Worm (Caenorhabditis elegans) whole organism, L2 larva: Measurements from ENCODE around the gene ssp-36.
A peak's percentile ranks its signal among the peaks of the same experiment; 100 is the strongest.

ENCODE experiments used
- C34F6.9 ChIP-seq: fragments of 150-350 bp; optimal IDR thresholded peaks from 2 replicates; lab custom pipeline; 2014; ENCODE audit warnings: missing biosample characterization, missing genetic modification characterization
- F13H6.1 ChIP-seq: sonication (generic microtip); optimal IDR thresholded peaks from 2 replicates; lab custom pipeline; 2016; ENCODE audit warnings: missing genetic modification characterization, missing compliant biosample characterization
- R02D3.7 ChIP-seq: fragments of 150-350 bp; optimal IDR thresholded peaks from 2 replicates; lab custom pipeline; 2014; ENCODE audit warnings: missing biosample characterization, missing genetic modification characterization
- Y55F3AM.14 ChIP-seq: fragments of 200-800 bp; sonication (Bioruptor generic); optimal IDR thresholded peaks from 2 replicates; lab custom pipeline; 2018; ENCODE audit warnings: mild to moderate bottlenecking, missing genetic modification characterization, missing compliant biosample characterization
- ZK546.5 ChIP-seq: sonication (generic microtip); optimal IDR thresholded peaks from 2 replicates; lab custom pipeline; 2017; ENCODE audit warnings: missing biosample characterization, missing genetic modification characterization
- aly-2 ChIP-seq: fragments of 150-350 bp; optimal IDR thresholded peaks from 2 replicates; lab custom pipeline; 2014; ENCODE audit warnings: missing biosample characterization, missing genetic modification characterization
- ama-1 ChIP-seq: fragments of 150-350 bp; optimal IDR thresholded peaks from 2 replicates; lab custom pipeline; 2018; ENCODE audit warnings: inconsistent platforms
- blmp-1 ChIP-seq: sonication (generic microtip); optimal IDR thresholded peaks from 2 replicates; lab custom pipeline; 2017; ENCODE audit warnings: missing genetic modification characterization, mild to moderate bottlenecking, missing compliant biosample characterization, antibody characterized with exemption, moderate library complexity; ENCODE audit not compliant: insufficient read depth
- ceh-16 ChIP-seq: fragments of 150-350 bp; optimal IDR thresholded peaks from 2 replicates; lab custom pipeline; 2014; ENCODE audit warnings: missing biosample characterization, missing genetic modification characterization
- ceh-82 ChIP-seq: fragments of 150-350 bp; optimal IDR thresholded peaks from 2 replicates; lab custom pipeline; 2014; ENCODE audit warnings: missing biosample characterization, missing genetic modification characterization
- crh-2 ChIP-seq: sonication (generic microtip); optimal IDR thresholded peaks from 2 replicates; lab custom pipeline; 2017; ENCODE audit warnings: missing biosample characterization, missing genetic modification characterization
- egl-27 ChIP-seq: sonication (generic microtip); optimal IDR thresholded peaks from 3 replicates; lab custom pipeline; 2017; ENCODE audit warnings: missing biosample characterization, missing genetic modification reagents, missing genetic modification characterization
- elt-1 ChIP-seq: fragments of 150-350 bp; optimal IDR thresholded peaks from 2 replicates; lab custom pipeline; 2014; ENCODE audit warnings: missing biosample characterization, missing genetic modification characterization
- elt-3 ChIP-seq: sonication (generic microtip); optimal IDR thresholded peaks from 2 replicates; lab custom pipeline; 2017; ENCODE audit warnings: missing biosample characterization, missing genetic modification characterization
- fos-1 ChIP-seq: fragments of 150-350 bp; optimal IDR thresholded peaks from 2 replicates; lab custom pipeline; 2014; ENCODE audit warnings: missing biosample characterization, missing genetic modification characterization
- gmeb-1 ChIP-seq: fragments of 150-350 bp; optimal IDR thresholded peaks from 2 replicates; lab custom pipeline; 2014; ENCODE audit warnings: missing biosample characterization, missing genetic modification characterization
- lin-11 ChIP-seq: fragments of 150-350 bp; sonication (generic microtip); optimal IDR thresholded peaks from 2 replicates; lab custom pipeline; 2014; ENCODE audit warnings: missing biosample characterization, missing genetic modification characterization, inconsistent platforms, mixed read lengths
- lin-13 ChIP-seq: fragments of 150-350 bp; optimal IDR thresholded peaks from 2 replicates; lab custom pipeline; 2014; ENCODE audit warnings: missing biosample characterization, missing genetic modification reagents, missing genetic modification characterization
- lin-39 ChIP-seq: fragments of 150-350 bp; optimal IDR thresholded peaks from 2 replicates; lab custom pipeline; 2014; ENCODE audit warnings: missing biosample characterization, missing genetic modification reagents, missing genetic modification characterization
- lsy-2 ChIP-seq, 2 experiments: fragments of 150-350 bp in 1 of 2; sonication (generic microtip) in 1 of 2; optimal IDR thresholded peaks; 2 replicates each; lab custom pipeline; 2014 to 2017; ENCODE audit warnings: missing biosample characterization in 2 of 2, missing genetic modification characterization in 2 of 2
- mab-5 ChIP-seq: fragments of 150-350 bp; optimal IDR thresholded peaks from 2 replicates; lab custom pipeline; 2014; ENCODE audit warnings: missing biosample characterization, missing genetic modification characterization
- mbf-1 ChIP-seq: sonication (generic microtip); optimal IDR thresholded peaks from 2 replicates; lab custom pipeline; 2017; ENCODE audit warnings: missing biosample characterization, missing genetic modification characterization
- nhr-10 ChIP-seq: sonication (generic microtip); optimal IDR thresholded peaks from 2 replicates; lab custom pipeline; 2017; ENCODE audit warnings: missing biosample characterization, missing genetic modification characterization
- nhr-11 ChIP-seq: fragments of 150-350 bp; optimal IDR thresholded peaks from 2 replicates; lab custom pipeline; 2014; ENCODE audit warnings: missing biosample characterization, missing genetic modification characterization
- nhr-12 ChIP-seq: fragments of 150-350 bp; optimal IDR thresholded peaks from 2 replicates; lab custom pipeline; 2014; ENCODE audit warnings: missing biosample characterization, missing genetic modification characterization
- nhr-129 ChIP-seq: fragments of 150-350 bp; optimal IDR thresholded peaks from 2 replicates; lab custom pipeline; 2014; ENCODE audit warnings: missing biosample characterization, missing genetic modification characterization
- nhr-237 ChIP-seq: fragments of 150-350 bp; optimal IDR thresholded peaks from 2 replicates; lab custom pipeline; 2014; ENCODE audit warnings: missing biosample characterization, missing genetic modification characterization
- nhr-77 ChIP-seq: fragments of 150-350 bp; optimal IDR thresholded peaks from 2 replicates; lab custom pipeline; 2014; ENCODE audit warnings: missing biosample characterization, missing genetic modification characterization
- peb-1 ChIP-seq: fragments of 150-350 bp; optimal IDR thresholded peaks from 2 replicates; lab custom pipeline; 2014; ENCODE audit warnings: missing biosample characterization, missing genetic modification characterization
- sem-4 ChIP-seq: fragments of 150-350 bp; optimal IDR thresholded peaks from 2 replicates; lab custom pipeline; 2014; ENCODE audit warnings: missing biosample characterization, missing genetic modification reagents, missing genetic modification characterization
- skn-1 ChIP-seq: sonication (generic microtip); optimal IDR thresholded peaks from 2 replicates; lab custom pipeline; 2017; ENCODE audit warnings: missing biosample characterization, missing genetic modification characterization
- sma-9 ChIP-seq, 2 experiments: fragments of 150-350 bp in 1 of 2; sonication (generic microtip) in 1 of 2; optimal IDR thresholded peaks; 2 replicates each; lab custom pipeline; 2014 to 2016; ENCODE audit warnings: missing genetic modification characterization in 2 of 2, mild to moderate bottlenecking in 1 of 2, missing biosample characterization in 1 of 2, missing compliant biosample characterization in 1 of 2, missing genetic modification reagents in 1 of 2, moderate library complexity in 1 of 2
- snpc-4 ChIP-seq: fragments of 150-350 bp; optimal IDR thresholded peaks from 2 replicates; lab custom pipeline; 2014; ENCODE audit warnings: missing biosample characterization, missing genetic modification characterization
- unc-39 ChIP-seq: fragments of 150-350 bp; optimal IDR thresholded peaks from 2 replicates; lab custom pipeline; 2014; ENCODE audit warnings: missing biosample characterization, missing genetic modification characterization
- unc-55 ChIP-seq: fragments of 150-350 bp; sonication (generic microtip); optimal IDR thresholded peaks from 3 replicates; lab custom pipeline; 2014; ENCODE audit warnings: missing biosample characterization, missing genetic modification reagents, missing genetic modification characterization
- unc-62 ChIP-seq: fragments of 150-350 bp; optimal IDR thresholded peaks from 2 replicates; lab custom pipeline; 2014; ENCODE audit warnings: missing biosample characterization, missing genetic modification reagents, missing genetic modification characterization
- ztf-1 ChIP-seq: fragments of 200-800 bp; sonication (Bioruptor generic); conservative IDR thresholded peaks from 2 replicates; pipeline ENCODE4 v1.3.6; 2022; ENCODE audit warnings: missing genetic modification characterization, missing compliant biosample characterization
- ztf-11 ChIP-seq: sonication (generic microtip); optimal IDR thresholded peaks from 2 replicates; lab custom pipeline; 2017; ENCODE audit warnings: missing biosample characterization, missing genetic modification characterization
- ztf-4 ChIP-seq: fragments of 150-350 bp; optimal IDR thresholded peaks from 2 replicates; lab custom pipeline; 2014; ENCODE audit warnings: missing biosample characterization, missing genetic modification characterization

Gene ssp-36

ce11 chrIV:9799129-9799528 lies 33.0 kb upstream of the ssp-36 start, which contains the start of gene fat-4:
Gene fat-4 (plus strand): TSS chrIV:9799429.
- no peak for TF ChIP-seq skn-1 (tag; lab: Kevin White, UChicago)
- TF ChIP-seq nhr-77 (tag; lab: Kevin White, UChicago), result no peak
- TF ChIP-seq unc-62 (GFP tag; lab: Kevin White, UChicago), result no peak

- no peak for TF ChIP-seq unc-55 (GFP tag; lab: Kevin White, UChicago)
- TF ChIP-seq sma-9 (GFP tag; optimal IDR thresholded peaks at IDR 0.05; lab: Kevin White, UChicago), result peak; percentile 17
- TF ChIP-seq sma-9 (tag; optimal IDR thresholded peaks at IDR 0.05; lab: Kevin White, UChicago), result no peak
- TF ChIP-seq C34F6.9, result peak; percentile 17
These were observed 32.2 kb upstream of the ssp-36 start for ce11 chrIV:9798307-9798706.

- TF ChIP-seq ceh-82 (tag; lab: Kevin White, UChicago) (no peak), skn-1 (tag; lab: Kevin White, UChicago) (no peak), nhr-77 (tag; lab: Kevin White, UChicago) (no peak), snpc-4 (tag; lab: Kevin White, UChicago) (no peak), lin-13 (GFP tag; lab: Kevin White, UChicago) (no peak), R02D3.7 (tag; lab: Kevin White, UChicago) (no peak), F13H6.1 (tag; lab: Kevin White, UChicago) (peak; percentile 12), peb-1 (tag; lab: Kevin White, UChicago) (no peak), blmp-1 (tag; lab: Kevin White, UChicago) (no peak), fos-1 (peak; percentile 51), elt-1 (tag; lab: Kevin White, UChicago) (no peak), gmeb-1 (tag; lab: Kevin White, UChicago) (no peak), elt-3 (tag; lab: Kevin White, UChicago) (no peak), mab-5 (tag; lab: Kevin White, UChicago) (no peak), sma-9 (GFP tag; optimal IDR thresholded peaks at IDR 0.05; lab: Kevin White, UChicago) (peak; percentile 33), sma-9 (tag; optimal IDR thresholded peaks at IDR 0.05; lab: Kevin White, UChicago) (no peak), lsy-2 (tag; optimal IDR thresholded peaks at IDR 0.05; lab: Kevin White, UChicago) (peak in 1 of 2 experiments; percentile 22), nhr-10 (tag; lab: Kevin White, UChicago) (no peak), crh-2 (tag; lab: Kevin White, UChicago) (no peak), egl-27 (tag; lab: Kevin White, UChicago) (no peak), ztf-1 (GFP tag; lab: Robert Waterston, UW) (no peak), sem-4 (no peak), Y55F3AM.14 (GFP tag; lab: Kevin White, UChicago) (no peak), mbf-1 (tag; lab: Kevin White, UChicago) (no peak), nhr-237 (no peak), nhr-11 (tag; lab: Kevin White, UChicago) (no peak), nhr-129 (no peak), nhr-12 (tag; lab: Kevin White, UChicago) (no peak), ztf-4 (tag; lab: Kevin White, UChicago) (no peak), lin-11 (tag; lab: Kevin White, UChicago) (no peak), unc-62 (GFP tag; lab: Kevin White, UChicago) (no peak), lin-39 (tag; lab: Kevin White, UChicago) (no peak), aly-2 (tag; lab: Kevin White, UChicago) (no peak), ztf-11 (no peak), unc-55 (GFP tag; lab: Kevin White, UChicago) (no peak), ZK546.5 (tag; lab: Kevin White, UChicago) (no peak), C34F6.9 (peak; percentile 8), ceh-16 (tag; lab: Kevin White, UChicago) (no peak), ama-1 (lab: Kevin White, UChicago) (no peak), unc-39 (tag; lab: Kevin White, UChicago) (no peak)
These were observed 31.3 kb upstream of the ssp-36 start, which contains the start of gene T13F2.2 for ce11 chrIV:9797304-9798003. Gene T13F2.2 (minus strand): TSS chrIV:9797354.
